Worm (Caenorhabditis elegans): ENCODE measurements around the gene cyp-13A7.

The cyp-13A7 gene

DNA sequence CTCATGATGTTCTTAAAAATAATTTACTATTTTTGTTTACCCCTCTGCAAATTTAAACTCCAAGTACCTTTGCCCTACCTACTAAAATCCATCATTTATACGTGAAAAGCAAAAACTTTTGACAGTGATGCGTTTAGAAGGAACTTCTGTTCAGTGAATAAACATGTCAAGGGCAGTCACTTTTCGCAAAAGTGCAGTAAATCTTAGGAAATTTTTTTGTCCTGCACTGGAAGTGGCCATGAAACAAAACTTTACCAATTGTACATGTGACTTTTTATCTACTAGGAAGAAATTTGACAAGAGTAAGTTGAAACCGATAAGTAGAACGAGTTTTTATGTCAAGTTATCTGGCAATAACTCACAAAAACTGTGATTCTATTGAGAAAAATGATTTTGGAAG is 17.2 kb upstream of the cyp-13A7 start:
- TF ChIP-seq nhr-21 (tag; optimal IDR thresholded peaks at IDR 0.05) (peak; percentile 1), sma-9 (GFP tag; optimal IDR thresholded peaks at IDR 0.05) (peak; percentile 36), sma-9 (tag; optimal IDR thresholded peaks at IDR 0.05) (no peak), lsy-2 (tag; optimal IDR thresholded peaks at IDR 0.05) (peak in 1 of 2 experiments; percentile 7), snpc-4 (tag; optimal IDR thresholded peaks at IDR 0.05) (no peak), F13H6.1 (tag; optimal IDR thresholded peaks at IDR 0.05) (no peak)

- TF ChIP-seq lin-13 (GFP tag; optimal IDR thresholded peaks at IDR 0.05) = no peak
- no peak for TF ChIP-seq ceh-82 (tag; optimal IDR thresholded peaks at IDR 0.05)
- peak; percentile 45 for TF ChIP-seq unc-55 (GFP tag; optimal IDR thresholded peaks at IDR 0.05)
- TF ChIP-seq nhr-237 (tag; optimal IDR thresholded peaks at IDR 0.05) = no peak
- no peak for TF ChIP-seq mab-5 (tag; optimal IDR thresholded peaks at IDR 0.05)
- TF ChIP-seq mdl-1 (tag; optimal IDR thresholded peaks at IDR 0.05) = peak in 1 of 2 experiments; percentile 68
- no peak for TF ChIP-seq aly-2 (tag; optimal IDR thresholded peaks at IDR 0.05)
- no peak for TF ChIP-seq ztf-11 (tag; optimal IDR thresholded peaks at IDR 0.05)
- no peak for TF ChIP-seq elt-3 (tag; optimal IDR thresholded peaks at IDR 0.05)
- peak; percentile 86 for TF ChIP-seq blmp-1 (tag; optimal IDR thresholded peaks at IDR 0.05; ENCODE audit: insufficient read depth)
- TF ChIP-seq gmeb-1 (tag; optimal IDR thresholded peaks at IDR 0.05) = peak; percentile 11
- peak; percentile 92 for TF ChIP-seq sma-9 (GFP tag; optimal IDR thresholded peaks at IDR 0.05)
- TF ChIP-seq sma-9 (tag; optimal IDR thresholded peaks at IDR 0.05) = no peak
- no peak for TF ChIP-seq ztf-4 (tag; optimal IDR thresholded peaks at IDR 0.05)
- no peak for TF ChIP-seq peb-1 (tag; optimal IDR thresholded peaks at IDR 0.05)
- TF ChIP-seq nhr-77 (tag; optimal IDR thresholded peaks at IDR 0.05) = no peak
- no peak for TF ChIP-seq unc-62 (GFP tag; optimal IDR thresholded peaks at IDR 0.05)
- TF ChIP-seq elt-1 (tag; optimal IDR thresholded peaks at IDR 0.05) = peak; percentile 35
- TF ChIP-seq R02D3.7 (tag; optimal IDR thresholded peaks at IDR 0.05) = no peak
- TF ChIP-seq sma-3 (GFP tag; optimal IDR thresholded peaks at IDR 0.05) = peak; percentile 73
- TF ChIP-seq unc-39 (tag; optimal IDR thresholded peaks at IDR 0.05) = no peak
- TF ChIP-seq lin-39 (tag; optimal IDR thresholded peaks at IDR 0.05) = no peak
- peak; percentile 73 for TF ChIP-seq crh-2 (tag; optimal IDR thresholded peaks at IDR 0.05)
- no peak for TF ChIP-seq dmd-4 (tag; optimal IDR thresholded peaks at IDR 0.05)
- no peak for TF ChIP-seq ZK546.5 (tag; optimal IDR thresholded peaks at IDR 0.05)
- no peak for TF ChIP-seq nhr-23 (tag; optimal IDR thresholded peaks at IDR 0.05)
- TF ChIP-seq fos-1 (tag; optimal IDR thresholded peaks at IDR 0.05) = peak; percentile 89
- no peak for TF ChIP-seq ztf-1 (GFP tag; conservative IDR thresholded peaks at IDR 0.05)
- peak; percentile 48 for TF ChIP-seq nhr-129 (tag; optimal IDR thresholded peaks at IDR 0.05)
- TF ChIP-seq nhr-21 (tag; optimal IDR thresholded peaks at IDR 0.05) = peak; percentile 67
- no peak for TF ChIP-seq zag-1 (tag; optimal IDR thresholded peaks at IDR 0.05)
- TF ChIP-seq egl-27 (tag; optimal IDR thresholded peaks at IDR 0.05) = peak; percentile 83
- peak; percentile 88 for TF ChIP-seq ceh-16 (tag; optimal IDR thresholded peaks at IDR 0.05)
- TF ChIP-seq alr-1 (tag; optimal IDR thresholded peaks at IDR 0.05) = no peak
- TF ChIP-seq nhr-11 (tag; optimal IDR thresholded peaks at IDR 0.05) = no peak
- peak; percentile 20 for TF ChIP-seq nhr-6 (tag; optimal IDR thresholded peaks at IDR 0.05)
- peak; percentile 47 for TF ChIP-seq sem-4 (tag; optimal IDR thresholded peaks at IDR 0.05)
- no peak for TF ChIP-seq Y55F3AM.14 (GFP tag; optimal IDR thresholded peaks at IDR 0.05)
- TF ChIP-seq nhr-25 (tag; optimal IDR thresholded peaks at IDR 0.05) = peak; percentile 85
- peak; percentile 25 for TF ChIP-seq C34F6.9 (tag; optimal IDR thresholded peaks at IDR 0.05)
- no peak for TF ChIP-seq ama-1 (optimal IDR thresholded peaks at IDR 0.05)
- TF ChIP-seq nhr-12 (tag; optimal IDR thresholded peaks at IDR 0.05) = no peak
- peak in 1 of 2 experiments; percentile 52 for TF ChIP-seq lsy-2 (tag; optimal IDR thresholded peaks at IDR 0.05)
- TF ChIP-seq mbf-1 (tag; optimal IDR thresholded peaks at IDR 0.05) = no peak
- peak; percentile 80 for TF ChIP-seq F13H6.1 (tag; optimal IDR thresholded peaks at IDR 0.05)
- no peak for TF ChIP-seq nhr-10 (tag; optimal IDR thresholded peaks at IDR 0.05)
- no peak for TF ChIP-seq skn-1 (tag; optimal IDR thresholded peaks at IDR 0.05)
- TF ChIP-seq snpc-4 (tag; optimal IDR thresholded peaks at IDR 0.05) = peak; percentile 95
- no peak for TF ChIP-seq lin-11 (tag; optimal IDR thresholded peaks at IDR 0.05)
Observed at ce11 chrII:9787395-9788152, 15.8 kb upstream of the cyp-13A7 start, which contains the start of gene cyp-13A2. Gene cyp-13A2, minus strand, starts transcription at chrII:9787629.

Data from whole organism, L2 larva.